Fruit fly (Drosophila melanogaster): ENCODE results near the gene CG5662.
A peak's percentile ranks its signal among the peaks of the same experiment; 100 is the strongest.

CG5662 gene

DNA sequence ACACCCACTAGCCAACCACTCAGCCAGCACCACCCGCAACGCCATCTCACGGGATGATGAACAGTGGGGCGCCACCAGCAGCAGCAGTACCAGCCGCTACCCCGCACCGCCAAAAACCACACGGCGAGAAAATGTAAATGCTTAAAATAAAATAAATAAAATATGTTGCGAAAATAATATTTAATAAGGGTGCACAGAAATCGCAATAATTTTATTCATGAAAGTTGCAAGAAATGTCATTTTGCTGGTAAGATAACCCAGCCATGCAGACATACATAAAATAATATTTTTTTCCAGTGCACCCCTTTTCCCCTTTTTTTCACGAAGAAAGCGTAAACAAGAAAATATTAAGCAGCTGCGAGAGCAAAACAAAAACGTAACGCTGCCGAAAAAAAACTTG is 5.9 kb downstream of the CG5662 start (continued):
- TF ChIP-seq vvl (GFP tag; IDR thresholded peaks at IDR 0.05) (peak; percentile 77), CG4282 (GFP tag; optimal IDR thresholded peaks at IDR 0.05) (no peak), Doc2 (GFP tag; IDR thresholded peaks at IDR 0.05) (no peak), Eip74EF (GFP tag; optimal IDR thresholded peaks at IDR 0.05) (peak in 1 of 2 experiments; percentile 29), NK7.1 (GFP tag; optimal IDR thresholded peaks at IDR 0.05) (no peak), CG9932 (GFP tag; IDR thresholded peaks at IDR 0.05) (peak; percentile 65), Drgx (GFP tag; IDR thresholded peaks at IDR 0.05) (no peak), zf30C (GFP tag; optimal IDR thresholded peaks at IDR 0.05) (peak; percentile 32), CG10274 (GFP tag; optimal IDR thresholded peaks at IDR 0.05) (peak; percentile 13), CG34422 (GFP tag; IDR thresholded peaks at IDR 0.05) (peak; percentile 39; the same call in 1 of the 3 replicates), CG7271 (tag; optimal IDR thresholded peaks at IDR 0.05) (no peak), Six4 (GFP tag; optimal IDR thresholded peaks at IDR 0.05) (no peak)

DNA sequence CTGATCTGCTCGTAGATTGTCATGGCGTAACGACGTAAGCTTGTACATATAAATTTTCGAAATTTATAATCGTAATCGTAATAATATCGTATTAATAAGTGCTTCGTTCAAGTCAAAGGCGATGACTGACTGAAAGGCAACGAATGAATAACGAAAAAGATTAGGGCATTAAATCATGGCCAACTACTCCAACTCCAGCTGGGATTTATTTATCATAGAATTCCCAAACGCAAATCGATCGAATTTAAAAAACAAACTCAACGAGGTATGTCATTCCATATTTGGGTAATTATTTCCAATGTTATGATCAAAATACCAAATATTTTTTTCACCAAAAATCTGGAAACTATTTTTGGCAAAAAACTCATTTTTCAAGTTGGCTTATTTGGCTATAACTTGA is 10.9 kb downstream of the CG5662 start, which contains the start of gene CG43075:
TSS of gene CG43075 (minus strand) at position 101 of the 400 bp plus-strand sequence.
- no peak for TF ChIP-seq her (GFP tag; optimal IDR thresholded peaks at IDR 0.05)
- no peak for TF ChIP-seq CG8290 (GFP tag; optimal IDR thresholded peaks at IDR 0.05)
- no peak for TF ChIP-seq CG8290 (tag; optimal IDR thresholded peaks at IDR 0.05)
- TF ChIP-seq cg (GFP tag; optimal IDR thresholded peaks at IDR 0.05) = no peak
- no peak for TF ChIP-seq dmrt11E (tag; optimal IDR thresholded peaks at IDR 0.05)
- no peak for TF ChIP-seq Asciz (GFP tag; optimal IDR thresholded peaks at IDR 0.05)
- TF ChIP-seq BEAF-32 (GFP tag; optimal IDR thresholded peaks at IDR 0.05) = no peak
- no peak for TF ChIP-seq CG4820 (GFP tag; optimal IDR thresholded peaks at IDR 0.05)

DNA sequence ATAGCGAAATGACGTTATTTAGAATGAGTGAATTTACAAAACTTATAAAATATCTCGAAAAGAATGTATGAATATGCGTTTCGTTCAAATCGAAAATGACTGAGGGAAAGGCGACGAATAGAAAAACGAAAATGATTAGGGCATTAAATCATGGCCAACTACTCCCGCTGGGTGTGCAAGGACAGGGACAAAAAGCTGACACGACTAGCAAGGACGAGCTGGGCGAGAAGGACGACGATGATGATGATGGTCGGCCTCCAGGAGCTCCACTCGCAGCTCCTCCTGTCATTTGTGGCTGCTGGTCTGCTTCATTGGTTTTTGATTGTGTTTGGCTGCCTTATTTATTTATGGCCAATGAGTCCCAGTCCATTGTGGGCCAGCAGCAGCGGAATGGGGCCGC is 13.3 kb downstream of the CG5662 start, which contains the start of gene CG43076:
TSS of gene CG43076 (minus strand) at position 101 of the 400 bp plus-strand sequence.
- TF ChIP-seq CG2678 (tag; optimal IDR thresholded peaks at IDR 0.05) (no peak), nerfin-2 (GFP tag; IDR thresholded peaks at IDR 0.05; ENCODE audit: partially characterized antibody) (no peak), yki (optimal IDR thresholded peaks at IDR 0.05) (no peak), CG9876 (GFP tag; optimal IDR thresholded peaks at IDR 0.05) (no peak), usp (GFP tag; optimal IDR thresholded peaks at IDR 0.05) (no peak), B-H1 (GFP tag; IDR thresholded peaks at IDR 0.05) (no peak), Trl (optimal IDR thresholded peaks at IDR 0.05) (no peak), Trl (GFP tag; optimal IDR thresholded peaks at IDR 0.05) (no peak), Dek (tag; optimal IDR thresholded peaks at IDR 0.05) (no peak), tgo (GFP tag; IDR thresholded peaks at IDR 0.05) (no peak), CG14860 (GFP tag; IDR thresholded peaks at IDR 0.05; ENCODE audit: partially characterized antibody) (no peak), ci (GFP tag; IDR thresholded peaks at IDR 0.05) (no peak)

DNA sequence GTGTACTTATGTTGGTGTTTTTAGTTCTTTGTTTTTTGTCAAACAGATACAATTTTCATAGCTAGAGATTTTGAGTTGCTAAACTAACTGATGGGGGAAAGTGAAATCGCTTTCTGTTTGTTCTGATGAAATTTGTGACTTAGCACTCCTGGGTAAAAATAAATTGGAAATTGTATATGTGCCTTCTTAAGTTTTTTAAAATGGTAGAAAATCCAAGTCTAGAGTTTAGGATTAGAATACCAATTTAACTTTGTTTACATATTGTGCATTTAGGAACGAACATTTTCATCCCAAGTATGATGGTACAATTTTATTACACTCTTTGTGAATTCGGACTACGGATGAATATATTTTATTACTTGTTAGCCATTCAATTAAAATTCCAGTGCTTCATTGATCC is 19.6 kb downstream of the CG5662 start, which contains the start of gene CG9101:
TSS of gene CG9101 (minus strand) at position 101 of the 400 bp plus-strand sequence.
- TF ChIP-seq sug (tag; optimal IDR thresholded peaks at IDR 0.05) (no peak), CG17568 (GFP tag; optimal IDR thresholded peaks at IDR 0.05) (no peak), D19A (tag; optimal IDR thresholded peaks at IDR 0.05) (no peak), shn (GFP tag; optimal IDR thresholded peaks at IDR 0.05) (no peak), onecut (GFP tag; IDR thresholded peaks at IDR 0.05) (no peak), NC2β (GFP tag; optimal IDR thresholded peaks at IDR 0.05) (no peak), yki (optimal IDR thresholded peaks at IDR 0.05) (no peak), trem (tag; optimal IDR thresholded peaks at IDR 0.05) (no peak), da (GFP tag; optimal IDR thresholded peaks at IDR 0.05) (no peak), CG14441 (GFP tag; IDR thresholded peaks at IDR 0.05) (no peak), Spps (tag; optimal IDR thresholded peaks at IDR 0.05) (no peak), run (tag; optimal IDR thresholded peaks at IDR 0.05) (no peak)
